Fruit fly (Drosophila melanogaster): ENCODE data around the gene CG4313.

- TF ChIP-seq CG11762 (GFP tag; optimal IDR thresholded peaks at IDR 0.05; ENCODE audit: insufficient read depth) (no peak), CG16779 (tag; optimal IDR thresholded peaks at IDR 0.05) (no peak), CG6276 (GFP tag; optimal IDR thresholded peaks at IDR 0.05) (no peak)
Observed at dm6 chrX:1994184-1994583, 47.5 kb upstream of the CG4313 start.
